Fruit fly (Drosophila melanogaster): Measurements from ENCODE around the gene CG43245.

The CG43245 gene

dm6 chr3L:10788586-10788985, 16.9 kb downstream of the CG43245 start:
- no peak for TF ChIP-seq CG12605 (GFP tag; IDR thresholded peaks at IDR 0.05)
- TF ChIP-seq CG32121 (GFP tag; IDR thresholded peaks at IDR 0.05), result no peak
- TF ChIP-seq CG13204 (GFP tag; optimal IDR thresholded peaks at IDR 0.05), result no peak
- TF ChIP-seq Ets98B (GFP tag; IDR thresholded peaks at IDR 0.05), result peak; percentile 22; the same call in 1 of the 2 replicates

DNA sequence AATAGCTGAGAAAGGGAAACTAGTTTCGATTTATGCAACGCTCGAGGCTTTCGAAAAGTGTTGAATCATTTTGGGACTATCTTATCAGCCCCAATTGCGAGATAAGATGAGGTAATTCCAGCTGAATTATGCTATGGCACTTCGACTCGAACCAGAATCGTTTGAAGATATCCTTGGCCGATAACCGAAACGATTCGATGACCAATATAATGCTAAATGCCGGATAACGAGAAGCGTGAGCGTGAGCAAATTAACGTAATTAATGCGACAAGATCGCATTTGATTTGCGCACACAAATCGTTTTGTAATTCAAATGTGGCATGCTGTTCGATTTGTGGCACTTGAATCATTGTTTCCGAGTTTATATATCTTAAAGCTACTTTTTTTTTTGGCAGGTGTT, 17.3 kb downstream of the CG43245 start:
- no peak for TF ChIP-seq Ets98B (GFP tag; IDR thresholded peaks at IDR 0.05)
- no peak for TF ChIP-seq Snoo (tag; optimal IDR thresholded peaks at IDR 0.05)
- TF ChIP-seq Pif1B (GFP tag; optimal IDR thresholded peaks at IDR 0.05), result no peak
- no peak for TF ChIP-seq Pif1A (GFP tag; optimal IDR thresholded peaks at IDR 0.05)
- no peak for TF ChIP-seq CG12605 (GFP tag; IDR thresholded peaks at IDR 0.05)
- no peak for TF ChIP-seq CG15710 (tag; optimal IDR thresholded peaks at IDR 0.05)
- no peak for TF ChIP-seq CG14655 (GFP tag; optimal IDR thresholded peaks at IDR 0.05)
- TF ChIP-seq CG4496 (GFP tag; IDR thresholded peaks at IDR 0.05), result no peak
- TF ChIP-seq CG13204 (GFP tag; optimal IDR thresholded peaks at IDR 0.05), result no peak

dm6 chr3L:10791681-10792529, 20.2 kb downstream of the CG43245 start:
- TF ChIP-seq CG8301 (tag; optimal IDR thresholded peaks at IDR 0.05), result peak; percentile 47
- no peak for TF ChIP-seq CG4496 (GFP tag; IDR thresholded peaks at IDR 0.05)
- TF ChIP-seq CG9948 (tag; optimal IDR thresholded peaks at IDR 0.05), result peak; percentile 26
- TF ChIP-seq CG15710 (tag; optimal IDR thresholded peaks at IDR 0.05), result no peak
- TF ChIP-seq CG14655 (GFP tag; optimal IDR thresholded peaks at IDR 0.05), result peak; percentile 68

DNA sequence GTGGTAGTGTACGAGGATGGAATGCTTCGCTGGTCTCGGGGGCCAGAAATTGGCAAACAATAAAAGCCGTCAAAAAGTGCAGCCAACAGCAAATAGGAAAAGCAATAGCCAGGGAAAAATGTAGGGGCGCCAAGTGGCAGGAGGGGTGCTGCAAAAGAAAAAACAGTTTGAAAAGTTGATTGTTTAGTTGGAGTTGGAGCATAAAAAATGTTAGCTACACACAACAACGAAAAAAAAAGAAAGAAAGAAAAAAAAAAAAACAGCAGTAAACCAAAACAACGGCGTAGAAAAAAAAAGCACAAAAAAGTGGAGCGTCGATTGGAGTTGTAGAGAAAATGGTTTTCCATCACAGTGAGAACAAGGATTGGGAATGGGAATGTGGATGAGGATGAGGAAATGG, 20.8 kb downstream of the CG43245 start:
- peak; percentile 18 for TF ChIP-seq Pif1A (GFP tag; optimal IDR thresholded peaks at IDR 0.05)
- no peak for TF ChIP-seq CG14655 (GFP tag; optimal IDR thresholded peaks at IDR 0.05)
- TF ChIP-seq CG8159 (tag; optimal IDR thresholded peaks at IDR 0.05), result no peak
- peak; percentile 31; the same call in 1 of the 2 replicates for TF ChIP-seq CG32121 (GFP tag; IDR thresholded peaks at IDR 0.05)
- TF ChIP-seq rn (GFP tag; IDR thresholded peaks at IDR 0.05), result peak; percentile 47; the same call in 1 of the 2 replicates
- no peak for TF ChIP-seq EcR (GFP tag; optimal IDR thresholded peaks at IDR 0.05)
- peak; percentile 60; the same call in 1 of the 3 replicates for TF ChIP-seq fd96Ca (GFP tag; IDR thresholded peaks at IDR 0.05)
- peak; percentile 66 for TF ChIP-seq Ets98B (GFP tag; IDR thresholded peaks at IDR 0.05)
- peak; percentile 61; the same call in 2 of the 3 replicates for TF ChIP-seq CG4496 (GFP tag; IDR thresholded peaks at IDR 0.05)
- peak; percentile 87 for TF ChIP-seq CG12605 (GFP tag; IDR thresholded peaks at IDR 0.05)

- TF ChIP-seq CG12605 (GFP tag; IDR thresholded peaks at IDR 0.05) (0 out of 2 replicates have a peak, but pooled peaks have one; percentile 37), fd96Ca (GFP tag; IDR thresholded peaks at IDR 0.05) (peak; percentile 29; the same call in 1 of the 3 replicates), CG4496 (GFP tag; IDR thresholded peaks at IDR 0.05) (peak; percentile 58; the same call in 1 of the 3 replicates), EcR (GFP tag; optimal IDR thresholded peaks at IDR 0.05) (peak; percentile 11), Pif1A (GFP tag; optimal IDR thresholded peaks at IDR 0.05) (no peak), D1 (tag; optimal IDR thresholded peaks at IDR 0.05) (no peak), CG34367 (tag; optimal IDR thresholded peaks at IDR 0.05) (no peak), Snoo (tag; optimal IDR thresholded peaks at IDR 0.05) (no peak)
Observed at dm6 chr3L:10793250-10793649, 21.5 kb downstream of the CG43245 start.

DNA sequence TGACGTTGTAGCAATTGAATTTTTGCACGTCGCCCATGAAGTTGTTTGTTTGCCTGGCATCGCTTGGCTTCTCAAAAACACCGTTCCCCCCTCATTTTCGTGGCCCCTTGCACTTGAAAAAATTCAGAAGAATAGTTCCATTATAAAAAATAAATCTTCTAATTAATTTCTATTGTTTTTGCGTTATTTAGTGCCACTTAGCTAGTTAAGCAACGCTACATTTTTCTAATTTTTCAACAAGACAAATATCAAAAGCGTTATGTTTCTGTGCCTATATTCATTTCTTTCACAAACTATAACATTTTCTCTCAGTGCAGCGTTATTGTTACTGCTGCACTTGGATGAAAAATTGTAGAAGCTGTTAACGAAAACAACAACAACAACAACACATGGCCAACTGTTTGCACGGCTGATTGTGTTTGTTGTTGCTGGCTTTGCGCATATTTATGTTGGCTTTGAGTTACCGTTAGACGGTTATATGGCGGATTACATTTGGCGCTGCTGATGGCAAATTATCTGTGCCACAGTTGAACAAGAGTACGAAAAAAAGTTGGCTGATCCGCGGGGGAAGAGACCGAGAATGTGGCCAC, 22.3 kb downstream of the CG43245 start:
- peak; percentile 72 for TF ChIP-seq fd96Ca (GFP tag; IDR thresholded peaks at IDR 0.05)
- TF ChIP-seq rn (GFP tag; IDR thresholded peaks at IDR 0.05), result peak; percentile 56; the same call in 1 of the 2 replicates
- TF ChIP-seq CG13204 (GFP tag; optimal IDR thresholded peaks at IDR 0.05), result no peak
- peak; percentile 69 for TF ChIP-seq CG12605 (GFP tag; IDR thresholded peaks at IDR 0.05)
- peak; percentile 83 for TF ChIP-seq CG32121 (GFP tag; IDR thresholded peaks at IDR 0.05)
- peak; percentile 41 for TF ChIP-seq CG8159 (tag; optimal IDR thresholded peaks at IDR 0.05)
- TF ChIP-seq Pif1A (GFP tag; optimal IDR thresholded peaks at IDR 0.05), result peak; percentile 2
- peak; percentile 84 for TF ChIP-seq CG4496 (GFP tag; IDR thresholded peaks at IDR 0.05)
- TF ChIP-seq gl (tag; optimal IDR thresholded peaks at IDR 0.05), result no peak
- TF ChIP-seq CG9948 (tag; optimal IDR thresholded peaks at IDR 0.05), result peak; percentile 62
- peak; percentile 91 for TF ChIP-seq CG14655 (GFP tag; optimal IDR thresholded peaks at IDR 0.05)
- TF ChIP-seq Snoo (tag; optimal IDR thresholded peaks at IDR 0.05), result peak; percentile 55
- TF ChIP-seq CG8301 (tag; optimal IDR thresholded peaks at IDR 0.05), result peak; percentile 93
- TF ChIP-seq CG17806 (tag; optimal IDR thresholded peaks at IDR 0.05), result peak; percentile 52
- TF ChIP-seq Ets98B (GFP tag; IDR thresholded peaks at IDR 0.05), result peak; percentile 86
- 0 out of 2 replicates have a peak, but pooled peaks have one; percentile 8 for TF ChIP-seq CG10348 (GFP tag; IDR thresholded peaks at IDR 0.05)
- no peak for TF ChIP-seq EcR (GFP tag; optimal IDR thresholded peaks at IDR 0.05)
- TF ChIP-seq CG15710 (tag; optimal IDR thresholded peaks at IDR 0.05), result peak; percentile 0
- TF ChIP-seq D1 (tag; optimal IDR thresholded peaks at IDR 0.05), result peak; percentile 53
- TF ChIP-seq CG34367 (tag; optimal IDR thresholded peaks at IDR 0.05), result no peak
- peak; percentile 51 for TF ChIP-seq Pif1B (GFP tag; optimal IDR thresholded peaks at IDR 0.05)
